Fruit fly (Drosophila melanogaster) whole organism, adult: ENCODE measurements around the gene Syx13.
A peak's percentile ranks its signal among the peaks of the same experiment; 100 is the strongest.

Experiments
- CG11617 ChIP-seq: fragments of 200-800 bp; sonication (Bioruptor generic); optimal IDR thresholded peaks from 2 replicates; lab custom pipeline; 2017; ENCODE audit warnings: mild to moderate bottlenecking, missing biosample characterization, missing genetic modification reagents, missing genetic modification characterization
- CG12768 ChIP-seq: fragments of 200-800 bp; sonication (Bioruptor generic); optimal IDR thresholded peaks from 2 replicates; lab custom pipeline; 2017; ENCODE audit warnings: missing biosample characterization, missing genetic modification characterization, mild to moderate bottlenecking, moderate library complexity, missing genetic modification reagents
- CG14711 ChIP-seq: fragments of 200-800 bp; sonication (Bioruptor generic); optimal IDR thresholded peaks from 2 replicates; lab custom pipeline; 2018; ENCODE audit warnings: missing biosample characterization, mild to moderate bottlenecking, missing genetic modification characterization, moderate library complexity
- CG1620 ChIP-seq: fragments of 200-800 bp; sonication (Bioruptor generic); optimal IDR thresholded peaks from 2 replicates; lab custom pipeline; 2016; ENCODE audit warnings: missing biosample characterization, missing genetic modification characterization
- CG5204 ChIP-seq: fragments of 200-800 bp; sonication (Bioruptor generic); optimal IDR thresholded peaks from 2 replicates; lab custom pipeline; 2016; ENCODE audit warnings: missing biosample characterization, missing genetic modification characterization
- CG7101 ChIP-seq: fragments of 200-800 bp; sonication (Bioruptor generic); optimal IDR thresholded peaks from 2 replicates; lab custom pipeline; 2018; ENCODE audit warnings: missing biosample characterization, mild to moderate bottlenecking, missing genetic modification characterization, moderate library complexity
- Clk ChIP-seq: fragments of 200-800 bp; sonication (Bioruptor generic); optimal IDR thresholded peaks from 2 replicates; lab custom pipeline; 2017; ENCODE audit warnings: missing biosample characterization, missing genetic modification characterization
- Hr96 ChIP-seq: fragments of 200-800 bp; sonication (Bioruptor generic); optimal IDR thresholded peaks from 2 replicates; lab custom pipeline; 2016; ENCODE audit warnings: missing biosample characterization, missing genetic modification characterization
- Mnt ChIP-seq: fragments of 200-800 bp; sonication (Bioruptor generic); optimal IDR thresholded peaks from 2 replicates; lab custom pipeline; 2016; ENCODE audit warnings: missing biosample characterization, mild to moderate bottlenecking, missing genetic modification characterization
- bab1 ChIP-seq: fragments of 200-800 bp; sonication (Bioruptor generic); optimal IDR thresholded peaks from 3 replicates; lab custom pipeline; 2019; ENCODE audit warnings: missing biosample characterization, mild to moderate bottlenecking, missing genetic modification characterization, moderate library complexity
- cnc ChIP-seq, 2 experiments: fragments of >200 bp; optimal IDR thresholded peaks; 2 replicates each; lab custom pipeline; 2017
- ovo ChIP-seq: fragments of 200-800 bp; sonication (Bioruptor generic); optimal IDR thresholded peaks from 2 replicates; lab custom pipeline; 2016; ENCODE audit warnings: missing biosample characterization, missing genetic modification characterization

DNA sequence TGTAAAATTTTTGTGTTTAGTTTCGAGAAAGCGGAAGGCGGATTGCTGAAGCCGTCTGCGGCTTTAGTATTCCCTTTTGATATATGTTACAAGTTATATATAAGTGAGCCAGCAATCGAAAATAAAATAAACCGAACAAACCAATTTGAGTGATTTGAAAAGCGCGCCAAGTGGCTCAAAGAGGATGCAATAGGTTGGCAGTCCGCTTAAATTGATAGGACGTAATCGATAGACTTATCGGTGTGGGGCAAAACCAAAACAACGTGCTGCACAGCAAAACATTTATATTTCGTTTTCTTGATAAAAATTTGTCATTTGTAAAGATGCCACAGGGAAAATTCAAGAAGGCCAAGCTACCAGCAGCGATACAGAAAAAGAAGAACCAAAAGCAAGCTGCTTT lies 2.5 kb downstream of the Syx13 start, which contains the start of gene CG11279:
- TF ChIP-seq CG12768 (no peak), ovo (GFP tag; lab: Kevin White, UChicago) (no peak), CG1620 (no peak), Clk (GFP tag; lab: Kevin White, UChicago) (no peak), CG5204 (GFP tag; lab: Kevin White, UChicago) (no peak), bab1 (GFP tag; lab: Kevin White, UChicago) (peak; percentile 36), Hr96 (no peak), CG14711 (tag; lab: Kevin White, UChicago) (no peak), CG7101 (tag; lab: Kevin White, UChicago) (no peak), CG11617 (no peak), cnc (optimal IDR thresholded peaks at IDR 0.05; lab: Kevin White, UChicago) (no peak), Mnt (peak; percentile 26)
